Fruit fly (Drosophila melanogaster): ENCODE measurements around the gene CG43052.

Gene CG43052

DNA sequence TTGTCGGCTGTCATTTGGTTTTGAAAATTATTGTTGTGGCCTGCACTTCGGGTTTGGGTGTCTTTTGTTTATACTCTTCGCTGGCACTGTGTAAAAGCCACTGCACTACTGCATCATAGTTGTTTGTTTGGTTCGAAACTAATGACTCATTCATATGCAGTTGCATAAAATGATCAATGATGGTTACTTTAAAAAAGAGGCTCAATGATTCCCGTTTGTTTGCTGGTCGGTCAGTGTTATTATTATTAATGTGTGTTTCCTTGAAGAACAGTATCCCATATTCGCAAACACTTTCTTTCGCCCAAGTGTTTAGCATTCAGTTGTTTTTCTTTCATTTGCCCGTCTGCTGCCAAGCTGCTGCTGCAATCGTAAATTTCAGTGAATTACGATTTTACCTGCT is 36.6 kb downstream of the CG43052 start:
- TF ChIP-seq cnc (optimal IDR thresholded peaks at IDR 0.05) (no peak), CG7045 (GFP tag; optimal IDR thresholded peaks at IDR 0.05) (no peak), CG12768 (GFP tag; optimal IDR thresholded peaks at IDR 0.05) (no peak), CG11617 (GFP tag; optimal IDR thresholded peaks at IDR 0.05) (no peak), CG5204 (GFP tag; optimal IDR thresholded peaks at IDR 0.05) (no peak), CG7101 (tag; optimal IDR thresholded peaks at IDR 0.05) (no peak)

- TF ChIP-seq Crg-1 (GFP tag; optimal IDR thresholded peaks at IDR 0.05) (no peak), kay (GFP tag; ENCODE audit: borderline replicate concordance) (peak; percentile 62)
These were observed 41.6 kb downstream of the CG43052 start for dm6 chr2L:14393527-14393926.

- TF ChIP-seq CG11617 (GFP tag; optimal IDR thresholded peaks at IDR 0.05) (peak; percentile 61), tj (GFP tag; optimal IDR thresholded peaks at IDR 0.05) (peak; percentile 60), toe (GFP tag; optimal IDR thresholded peaks at IDR 0.05) (peak; percentile 7), Clk (GFP tag; optimal IDR thresholded peaks at IDR 0.05) (peak; percentile 24), CG1620 (GFP tag; optimal IDR thresholded peaks at IDR 0.05) (no peak), CG7045 (GFP tag; optimal IDR thresholded peaks at IDR 0.05) (peak; percentile 35), CG12768 (GFP tag; optimal IDR thresholded peaks at IDR 0.05) (no peak), kay (GFP tag; ENCODE audit: borderline replicate concordance) (no peak), CG14711 (tag; optimal IDR thresholded peaks at IDR 0.05) (peak; percentile 36), cic (GFP tag; optimal IDR thresholded peaks at IDR 0.05) (peak; percentile 58), bab1 (GFP tag; optimal IDR thresholded peaks at IDR 0.05) (peak; percentile 11), ovo (GFP tag; optimal IDR thresholded peaks at IDR 0.05) (no peak), CG7101 (tag; optimal IDR thresholded peaks at IDR 0.05) (peak; percentile 59), pad (GFP tag; optimal IDR thresholded peaks at IDR 0.05) (peak; percentile 43), Hr96 (GFP tag; optimal IDR thresholded peaks at IDR 0.05) (peak; percentile 41), CG33017 (tag; optimal IDR thresholded peaks at IDR 0.05) (peak; percentile 48), cnc (optimal IDR thresholded peaks at IDR 0.05) (no peak), Mnt (GFP tag; optimal IDR thresholded peaks at IDR 0.05) (no peak), CG5204 (GFP tag; optimal IDR thresholded peaks at IDR 0.05) (peak; percentile 35), Crg-1 (GFP tag; optimal IDR thresholded peaks at IDR 0.05) (no peak)
These were observed 42.6 kb downstream of the CG43052 start for dm6 chr2L:14394298-14395064.

DNA sequence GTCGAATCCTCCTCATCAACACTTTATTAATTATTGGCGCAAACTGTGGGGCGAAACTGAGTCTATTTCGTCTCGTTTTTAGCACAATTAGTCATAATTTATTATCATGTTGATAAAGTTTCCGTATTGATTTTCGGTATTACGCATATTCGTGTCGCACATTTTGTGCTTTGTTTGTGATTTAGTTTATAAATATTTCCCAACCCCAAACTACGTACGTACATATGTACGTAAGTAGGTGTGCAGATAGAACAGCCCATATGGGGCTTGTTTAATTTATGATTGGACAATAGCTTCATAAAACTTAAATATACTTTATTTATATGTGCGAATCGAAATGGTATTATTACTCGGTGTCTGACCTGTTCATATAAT is 43.2 kb downstream of the CG43052 start:
- TF ChIP-seq CG14711 (tag; optimal IDR thresholded peaks at IDR 0.05) (no peak), toe (GFP tag; optimal IDR thresholded peaks at IDR 0.05) (no peak), cnc (optimal IDR thresholded peaks at IDR 0.05) (no peak), CG7045 (GFP tag; optimal IDR thresholded peaks at IDR 0.05) (no peak)

DNA sequence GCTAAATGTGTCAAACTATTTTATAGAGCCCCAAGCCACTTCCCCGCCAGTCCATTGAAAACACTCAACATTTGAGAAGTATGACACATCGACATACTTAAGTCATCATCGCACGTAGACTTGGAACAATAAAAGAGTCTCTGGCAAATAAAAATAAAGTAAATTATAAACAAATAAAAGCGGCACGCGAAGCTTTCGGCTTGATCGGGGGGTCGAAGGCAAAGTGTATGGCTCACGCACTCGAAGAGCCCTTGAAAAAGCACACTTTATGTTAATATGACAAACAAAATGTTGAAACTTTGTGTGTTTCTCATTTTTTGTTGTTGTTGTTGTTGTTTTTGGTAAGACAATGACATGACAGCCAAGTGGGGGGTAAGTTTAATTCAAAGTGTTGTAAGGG is 44.4 kb downstream of the CG43052 start:
- TF ChIP-seq bab1 (GFP tag; optimal IDR thresholded peaks at IDR 0.05) (no peak), pad (GFP tag; optimal IDR thresholded peaks at IDR 0.05) (no peak), kay (GFP tag; ENCODE audit: borderline replicate concordance) (no peak), Crg-1 (GFP tag; optimal IDR thresholded peaks at IDR 0.05) (no peak), CG5204 (GFP tag; optimal IDR thresholded peaks at IDR 0.05) (no peak), CG14711 (tag; optimal IDR thresholded peaks at IDR 0.05) (no peak), CG1620 (GFP tag; optimal IDR thresholded peaks at IDR 0.05) (no peak), CG7045 (GFP tag; optimal IDR thresholded peaks at IDR 0.05) (no peak), Mnt (GFP tag; optimal IDR thresholded peaks at IDR 0.05) (no peak), CG12768 (GFP tag; optimal IDR thresholded peaks at IDR 0.05) (no peak), tj (GFP tag; optimal IDR thresholded peaks at IDR 0.05) (no peak)

DNA sequence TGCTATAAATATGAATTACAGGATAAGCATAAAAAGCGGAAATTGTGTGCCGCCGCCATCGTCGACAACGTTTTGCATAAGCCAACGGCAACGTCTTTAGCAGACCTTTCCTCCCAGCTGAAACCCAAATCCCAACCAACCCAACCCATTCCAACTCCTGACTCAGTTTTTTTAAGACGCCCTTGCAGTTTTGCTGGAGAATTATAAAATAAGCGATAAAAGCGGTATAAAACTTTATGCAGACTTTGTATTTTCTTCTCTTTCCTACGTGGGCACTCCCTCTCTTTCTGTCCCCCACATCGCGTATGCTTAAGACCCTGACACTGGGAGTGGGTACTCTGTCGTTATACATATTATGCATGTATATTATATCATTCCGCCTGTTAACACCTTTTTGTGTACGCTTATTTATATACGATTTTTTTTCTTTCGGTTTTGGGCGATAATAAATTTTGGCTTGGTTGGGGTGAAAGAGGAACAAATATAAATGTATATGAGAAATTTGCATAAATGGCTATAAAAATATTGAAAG is 45.3 kb downstream of the CG43052 start:
- TF ChIP-seq cnc (optimal IDR thresholded peaks at IDR 0.05) (no peak), tj (GFP tag; optimal IDR thresholded peaks at IDR 0.05) (peak; percentile 99), CG14711 (tag; optimal IDR thresholded peaks at IDR 0.05) (no peak), CG5204 (GFP tag; optimal IDR thresholded peaks at IDR 0.05) (no peak), CG33017 (tag; optimal IDR thresholded peaks at IDR 0.05) (no peak)

DNA sequence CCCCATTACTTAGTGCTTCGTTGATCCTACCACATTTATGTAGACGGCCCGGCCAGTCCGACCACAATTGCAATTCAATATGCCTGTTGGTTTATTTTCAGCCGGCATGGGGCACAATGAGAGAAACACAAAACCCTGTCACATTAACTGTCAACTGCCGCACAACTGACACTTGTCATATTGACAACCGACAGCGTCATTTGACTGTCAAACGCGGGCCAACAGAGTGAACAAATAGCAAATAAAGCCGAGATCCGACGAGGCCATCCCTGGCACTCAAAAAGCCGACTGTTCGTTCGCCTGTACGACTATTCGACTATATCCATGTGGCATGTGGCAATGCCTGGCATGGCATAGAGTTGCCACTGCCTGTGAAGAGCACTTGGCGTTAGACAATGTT is 46.1 kb downstream of the CG43052 start:
- TF ChIP-seq cic (GFP tag; optimal IDR thresholded peaks at IDR 0.05) (no peak), CG7045 (GFP tag; optimal IDR thresholded peaks at IDR 0.05) (no peak), Clk (GFP tag; optimal IDR thresholded peaks at IDR 0.05) (no peak), pad (GFP tag; optimal IDR thresholded peaks at IDR 0.05) (no peak), CG7101 (tag; optimal IDR thresholded peaks at IDR 0.05) (no peak), bab1 (GFP tag; optimal IDR thresholded peaks at IDR 0.05) (no peak)

dm6 chr2L:14398562-14398961 is 46.7 kb downstream of the CG43052 start:
- TF ChIP-seq Crg-1 (GFP tag; optimal IDR thresholded peaks at IDR 0.05): no peak
- TF ChIP-seq CG14711 (tag; optimal IDR thresholded peaks at IDR 0.05): no peak
- TF ChIP-seq cnc (optimal IDR thresholded peaks at IDR 0.05): no peak
- TF ChIP-seq CG7045 (GFP tag; optimal IDR thresholded peaks at IDR 0.05): peak; percentile 61
- no peak for TF ChIP-seq CG7101 (tag; optimal IDR thresholded peaks at IDR 0.05)

All from whole organism, adult.